Fruit fly (Drosophila melanogaster): ENCODE data around the gene CG8281.

The CG8281 gene

dm6 chr3L:7910916-7911467 is 1.3 kb upstream of the CG8281 start:
- TF ChIP-seq HLH106 (tag; optimal IDR thresholded peaks at IDR 0.05) (peak; percentile 0), psq (GFP tag; optimal IDR thresholded peaks at IDR 0.05) (peak; percentile 19), br (GFP tag; optimal IDR thresholded peaks at IDR 0.05) (peak; percentile 2), Mio (GFP tag; optimal IDR thresholded peaks at IDR 0.05) (no peak), foxo (GFP tag; optimal IDR thresholded peaks at IDR 0.05) (peak in 1 of 2 experiments; percentile 22), sage (GFP tag; optimal IDR thresholded peaks at IDR 0.05) (no peak)

- no peak for TF ChIP-seq Dfd (GFP tag; optimal IDR thresholded peaks at IDR 0.05)
- TF ChIP-seq woc (GFP tag; optimal IDR thresholded peaks at IDR 0.05) = no peak
- no peak for TF ChIP-seq Rel (GFP tag; optimal IDR thresholded peaks at IDR 0.05)
- TF ChIP-seq Rel (tag; optimal IDR thresholded peaks at IDR 0.05) = peak; percentile 99
- no peak for TF ChIP-seq rgr (GFP tag; optimal IDR thresholded peaks at IDR 0.05)
Measured at dm6 chr3L:7914969-7915596, 2.8 kb downstream of the CG8281 start, which contains the start of gene Tmem43. Gene Tmem43, minus strand, starts transcription at chr3L:7915120.

- TF ChIP-seq lola (GFP tag; optimal IDR thresholded peaks at IDR 0.05) = no peak
- TF ChIP-seq Rel (GFP tag; optimal IDR thresholded peaks at IDR 0.05) = no peak
- TF ChIP-seq Rel (tag; optimal IDR thresholded peaks at IDR 0.05) = peak; percentile 99
- TF ChIP-seq GATAd (GFP tag; optimal IDR thresholded peaks at IDR 0.05) = no peak
- TF ChIP-seq brk (GFP tag; optimal IDR thresholded peaks at IDR 0.05) = no peak
Measured at dm6 chr3L:7915808-7916619, 3.8 kb downstream of the CG8281 start.

dm6 chr3L:7934200-7934599 is 21.9 kb downstream of the CG8281 start:
- TF ChIP-seq Rel (GFP tag; optimal IDR thresholded peaks at IDR 0.05) (no peak), Rel (tag; optimal IDR thresholded peaks at IDR 0.05) (peak; percentile 61), sage (GFP tag; optimal IDR thresholded peaks at IDR 0.05) (no peak)

- TF ChIP-seq CrebA (GFP tag; optimal IDR thresholded peaks at IDR 0.05; ENCODE audit: borderline replicate concordance) (no peak), dl (GFP tag; optimal IDR thresholded peaks at IDR 0.05; ENCODE audit: insufficient read depth in 1 of 2, partially characterized antibody in 2 of 2) (no peak), Rel (GFP tag; optimal IDR thresholded peaks at IDR 0.05) (no peak), Rel (tag; optimal IDR thresholded peaks at IDR 0.05) (no peak), sage (GFP tag; optimal IDR thresholded peaks at IDR 0.05) (no peak), lola (GFP tag; optimal IDR thresholded peaks at IDR 0.05) (no peak), tai (GFP tag; optimal IDR thresholded peaks at IDR 0.05) (no peak), Hnf4 (GFP tag; optimal IDR thresholded peaks at IDR 0.05) (no peak), pan (optimal IDR thresholded peaks at IDR 0.05) (no peak), Mio (GFP tag; optimal IDR thresholded peaks at IDR 0.05) (no peak), Hr78 (GFP tag; optimal IDR thresholded peaks at IDR 0.05) (no peak)
Measured at dm6 chr3L:7934857-7935256, 22.6 kb downstream of the CG8281 start.

dm6 chr3L:7935409-7935932 is 23.2 kb downstream of the CG8281 start:
- peak; percentile 78 for TF ChIP-seq psq (GFP tag; optimal IDR thresholded peaks at IDR 0.05)
- no peak for TF ChIP-seq dl (GFP tag; optimal IDR thresholded peaks at IDR 0.05; ENCODE audit: insufficient read depth in 1 of 2, partially characterized antibody in 2 of 2)

DNA sequence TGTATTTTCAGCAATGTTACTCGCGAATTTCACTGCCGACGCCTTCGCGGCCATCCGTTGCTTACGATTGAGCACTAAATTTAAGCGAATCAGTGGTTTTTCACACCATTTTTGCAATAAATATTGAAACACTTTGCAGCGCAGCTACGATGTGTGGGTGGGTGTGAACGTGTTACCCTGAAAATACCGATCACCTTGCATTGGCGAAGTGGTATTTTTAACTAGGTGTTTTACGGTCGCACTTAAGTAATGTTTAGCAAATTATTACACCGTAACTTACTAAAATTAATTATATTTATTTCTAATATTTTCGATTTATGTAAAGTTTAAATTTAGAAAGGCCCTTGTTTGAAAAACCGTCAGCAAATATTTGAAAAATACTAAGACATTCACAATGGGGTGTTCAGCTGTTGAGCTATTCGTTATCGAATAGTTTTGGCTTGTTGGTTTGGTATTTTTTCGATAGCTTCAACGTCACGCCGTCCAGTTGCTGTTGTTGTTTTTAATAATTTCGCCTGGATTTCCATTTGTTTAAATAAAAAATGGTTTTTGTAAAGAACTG is 23.8 kb downstream of the CG8281 start, which contains the start of the genes syd and Srp9:
TSS of gene syd (minus strand) at position 188 of the 562 bp plus-strand sequence.
TSS of gene Srp9 (plus strand) at position 441 of the 562 bp plus-strand sequence.
- TF ChIP-seq Rel (GFP tag; optimal IDR thresholded peaks at IDR 0.05) = no peak
- peak; percentile 56 for TF ChIP-seq Rel (tag; optimal IDR thresholded peaks at IDR 0.05)
- TF ChIP-seq psq (GFP tag; optimal IDR thresholded peaks at IDR 0.05) = peak; percentile 63
- TF ChIP-seq brk (GFP tag; optimal IDR thresholded peaks at IDR 0.05) = peak; percentile 7
- TF ChIP-seq tai (GFP tag; optimal IDR thresholded peaks at IDR 0.05) = no peak

dm6 chr3L:7938638-7939037 is 26.4 kb downstream of the CG8281 start:
- TF ChIP-seq lola (GFP tag; optimal IDR thresholded peaks at IDR 0.05) (no peak), foxo (GFP tag; optimal IDR thresholded peaks at IDR 0.05) (no peak), dsf (GFP tag; optimal IDR thresholded peaks at IDR 0.05; ENCODE audit: borderline replicate concordance) (no peak), fru (GFP tag; optimal IDR thresholded peaks at IDR 0.05) (no peak), brk (GFP tag; optimal IDR thresholded peaks at IDR 0.05) (no peak), sage (GFP tag; optimal IDR thresholded peaks at IDR 0.05) (no peak), Jra (GFP tag; optimal IDR thresholded peaks at IDR 0.05) (no peak), Dfd (GFP tag; optimal IDR thresholded peaks at IDR 0.05) (no peak), Rel (GFP tag; optimal IDR thresholded peaks at IDR 0.05) (no peak), Rel (tag; optimal IDR thresholded peaks at IDR 0.05) (no peak), sv (GFP tag; optimal IDR thresholded peaks at IDR 0.05) (no peak), usp (GFP tag; optimal IDR thresholded peaks at IDR 0.05) (no peak), OdsH (GFP tag; optimal IDR thresholded peaks at IDR 0.05) (no peak), tai (GFP tag; optimal IDR thresholded peaks at IDR 0.05) (no peak), rgr (GFP tag; optimal IDR thresholded peaks at IDR 0.05) (no peak), br (GFP tag; optimal IDR thresholded peaks at IDR 0.05) (no peak)

All from whole organism, wandering third instar larva.